Fruit fly (Drosophila melanogaster) whole organism, wandering third instar larva: ENCODE measurements around the gene CG14341.

Experiments
- Abd-B ChIP-seq: fragments of >200 bp; optimal IDR thresholded peaks from 2 replicates; lab custom pipeline; 2017; ENCODE audit warnings: missing biosample characterization, missing genetic modification characterization
- CG32264 ChIP-seq: fragments of 200-800 bp; sonication (Bioruptor generic); optimal IDR thresholded peaks from 2 replicates; lab custom pipeline; 2016; ENCODE audit warnings: missing biosample characterization, missing genetic modification characterization
- CrebA ChIP-seq: fragments of 200-800 bp; sonication (Bioruptor generic); optimal IDR thresholded peaks from 2 replicates; lab custom pipeline; 2016; ENCODE audit warnings: missing biosample characterization, mild to moderate bottlenecking, missing genetic modification characterization, borderline replicate concordance
- Dfd ChIP-seq: fragments of >200 bp; optimal IDR thresholded peaks from 2 replicates; lab custom pipeline; 2017; ENCODE audit warnings: missing biosample characterization, missing genetic modification characterization
- GATAd ChIP-seq: sonication (Bioruptor generic); optimal IDR thresholded peaks from 2 replicates; lab custom pipeline; 2016; ENCODE audit warnings: missing biosample characterization, missing genetic modification characterization
- HLH106 ChIP-seq: fragments of 200-800 bp; optimal IDR thresholded peaks from 3 replicates; lab custom pipeline; 2019; ENCODE audit warnings: missing biosample characterization, mild to moderate bottlenecking, missing genetic modification characterization, moderate library complexity
- Hr83 ChIP-seq: fragments of 200-300 bp; sonication (Bioruptor generic); optimal IDR thresholded peaks from 2 replicates; lab custom pipeline; 2016; ENCODE audit warnings: missing biosample characterization, mild to moderate bottlenecking, missing genetic modification characterization, moderate library complexity; ENCODE audit not compliant: poor library complexity, severe bottlenecking
- Jra ChIP-seq: sonication (Bioruptor generic); optimal IDR thresholded peaks from 2 replicates; lab custom pipeline; 2016; ENCODE audit warnings: missing biosample characterization, missing genetic modification characterization
- Mio ChIP-seq: sonication (Bioruptor generic); optimal IDR thresholded peaks from 2 replicates; lab custom pipeline; 2016; ENCODE audit warnings: missing biosample characterization, missing genetic modification characterization
- Myc ChIP-seq: fragments of >200 bp; optimal IDR thresholded peaks from 2 replicates; lab custom pipeline; 2017
- OdsH ChIP-seq: fragments of 200-800 bp; sonication (Bioruptor generic); optimal IDR thresholded peaks from 2 replicates; lab custom pipeline; 2016; ENCODE audit warnings: missing biosample characterization, mild to moderate bottlenecking, missing genetic modification characterization
- Rel ChIP-seq, 2 experiments: fragments of 200-800 bp; sonication (Bioruptor generic) in 1 of 2; optimal IDR thresholded peaks; 2 replicates in 1 of 2; 3 replicates in 1 of 2; lab custom pipeline; 2016 to 2019; ENCODE audit warnings: mild to moderate bottlenecking in 2 of 2, missing biosample characterization in 2 of 2, missing genetic modification characterization in 2 of 2, moderate library complexity in 1 of 2
- Vsx2 ChIP-seq: fragments of 200-300, 225-300 bp; sonication (Bioruptor generic); optimal IDR thresholded peaks from 2 replicates; lab custom pipeline; 2018; ENCODE audit warnings: missing biosample characterization, missing genetic modification characterization; ENCODE audit not compliant: partially characterized antibody
- br ChIP-seq: fragments of 200-800 bp; sonication (Bioruptor generic); optimal IDR thresholded peaks from 2 replicates; lab custom pipeline; 2016; ENCODE audit warnings: missing biosample characterization, missing genetic modification characterization
- brk ChIP-seq: fragments of 200-800 bp; sonication (Bioruptor generic); optimal IDR thresholded peaks from 2 replicates; lab custom pipeline; 2016; ENCODE audit warnings: missing biosample characterization, mild to moderate bottlenecking, missing genetic modification characterization
- dl ChIP-seq, 2 experiments: fragments of 175-275, 200-275 bp in 1 of 2; fragments of 200-275 bp in 1 of 2; sonication (Bioruptor generic); optimal IDR thresholded peaks; lab custom pipeline; 2018; ENCODE audit warnings: mild to moderate bottlenecking in 2 of 2, missing biosample characterization in 2 of 2, missing genetic modification characterization in 2 of 2, moderate library complexity in 2 of 2; ENCODE audit not compliant: partially characterized antibody in 2 of 2, insufficient read depth in 1 of 2
- dmrt93B ChIP-seq: fragments of 200-800 bp; sonication (Bioruptor generic); optimal IDR thresholded peaks from 2 replicates; lab custom pipeline; 2018; ENCODE audit warnings: missing biosample characterization, mild to moderate bottlenecking, missing genetic modification characterization
- foxo ChIP-seq, 2 experiments: fragments of 200-800 bp; sonication (Bioruptor generic); optimal IDR thresholded peaks; 2 replicates in 1 of 2; 3 replicates in 1 of 2; lab custom pipeline; 2016 to 2017; ENCODE audit warnings: missing biosample characterization in 2 of 2, missing genetic modification characterization in 2 of 2
- fru ChIP-seq: fragments of 200-800 bp; sonication (Bioruptor generic); optimal IDR thresholded peaks from 3 replicates; lab custom pipeline; 2016; ENCODE audit warnings: missing biosample characterization, mild to moderate bottlenecking, missing genetic modification characterization
- h ChIP-seq: fragments of 200-800 bp; sonication (Bioruptor generic); optimal IDR thresholded peaks from 3 replicates; lab custom pipeline; 2016; ENCODE audit warnings: missing biosample characterization, mild to moderate bottlenecking, missing genetic modification characterization
- rgr ChIP-seq: fragments of 200-800 bp; sonication (Bioruptor generic); optimal IDR thresholded peaks from 3 replicates; lab custom pipeline; 2016; ENCODE audit warnings: missing biosample characterization, mild to moderate bottlenecking, missing genetic modification characterization
- sage ChIP-seq: fragments of 200-800 bp; sonication (Bioruptor generic); optimal IDR thresholded peaks from 2 replicates; lab custom pipeline; 2016; ENCODE audit warnings: missing biosample characterization, mild to moderate bottlenecking, missing genetic modification characterization

CG14341 gene

dm6 chr2L:1120206-1120902 is 46.0 kb upstream of the CG14341 start:
- TF ChIP-seq Rel (GFP tag; optimal IDR thresholded peaks at IDR 0.05; lab: Kevin White, UChicago) (no peak), Rel (tag; optimal IDR thresholded peaks at IDR 0.05; lab: Kevin White, UChicago) (peak; percentile 73), rgr (no peak), h (GFP tag; lab: Kevin White, UChicago) (peak; percentile 81)
- TF ChIP-seq, all 38 proteins: peak for 2

DNA sequence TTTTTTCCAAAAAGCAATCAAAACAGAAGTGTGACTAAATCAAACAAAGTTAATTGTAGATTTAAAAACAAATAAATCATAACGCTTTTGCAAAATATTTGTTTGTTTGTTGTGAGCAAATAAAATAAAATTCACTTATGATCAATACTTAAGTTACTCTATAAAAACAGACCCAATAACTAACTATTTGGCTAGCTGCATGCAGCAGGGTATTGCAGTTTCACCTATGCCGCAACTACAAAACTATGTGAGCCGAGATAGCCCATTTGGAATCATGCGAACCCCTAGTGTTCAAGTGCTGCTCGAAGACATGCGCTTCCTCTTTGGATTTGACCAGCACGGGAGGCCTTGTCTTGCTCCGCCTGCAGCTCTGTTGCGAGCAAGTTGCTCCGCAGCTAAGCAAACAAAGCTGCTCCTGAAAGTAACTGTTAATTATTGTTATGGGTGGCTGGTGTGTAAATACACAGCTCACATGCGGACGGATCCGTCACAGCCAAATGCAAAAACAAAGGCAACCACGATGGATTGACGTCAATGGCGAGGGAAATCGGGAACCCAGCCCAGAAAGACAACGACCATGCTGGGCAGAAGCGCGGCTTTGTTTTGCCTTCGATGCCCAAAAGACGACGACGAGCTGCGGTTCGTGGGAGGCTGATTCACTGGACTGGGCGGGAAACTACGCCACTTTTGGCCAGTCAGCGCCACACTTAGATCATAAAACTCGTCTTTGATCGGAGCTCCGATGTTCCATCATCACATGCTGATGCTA is 44.2 kb upstream of the CG14341 start:
- TF ChIP-seq Rel (GFP tag; optimal IDR thresholded peaks at IDR 0.05; lab: Kevin White, UChicago): no peak
- no peak for TF ChIP-seq Rel (tag; optimal IDR thresholded peaks at IDR 0.05; lab: Kevin White, UChicago)
- TF ChIP-seq Mio (GFP tag; lab: Kevin White, UChicago): no peak
- no peak for TF ChIP-seq Dfd (GFP tag; lab: Kevin White, UChicago)
- peak in 1 of 2 experiments; percentile 23 for TF ChIP-seq foxo (GFP tag; optimal IDR thresholded peaks at IDR 0.05; lab: Kevin White, UChicago)
- no peak for TF ChIP-seq Vsx2 (GFP tag; lab: Kevin White, UChicago)
- peak; percentile 30 for TF ChIP-seq br (GFP tag; lab: Kevin White, UChicago)
- TF ChIP-seq dl (GFP tag; optimal IDR thresholded peaks at IDR 0.05; lab: Kevin White, UChicago; ENCODE audit: insufficient read depth in 1 of 2, partially characterized antibody in 2 of 2): no peak
- TF ChIP-seq Jra (GFP tag; lab: Kevin White, UChicago): peak; percentile 37
- TF ChIP-seq OdsH (GFP tag; lab: Kevin White, UChicago): peak; percentile 44
- TF ChIP-seq rgr: peak; percentile 39
- TF ChIP-seq Hr83: peak; percentile 91
- peak; percentile 37 for TF ChIP-seq fru (GFP tag; lab: Kevin White, UChicago)
- no peak for TF ChIP-seq sage (GFP tag; lab: Kevin White, UChicago)
- peak; percentile 58 for TF ChIP-seq h (GFP tag; lab: Kevin White, UChicago)
- TF ChIP-seq CrebA (GFP tag; lab: Kevin White, UChicago): no peak

DNA sequence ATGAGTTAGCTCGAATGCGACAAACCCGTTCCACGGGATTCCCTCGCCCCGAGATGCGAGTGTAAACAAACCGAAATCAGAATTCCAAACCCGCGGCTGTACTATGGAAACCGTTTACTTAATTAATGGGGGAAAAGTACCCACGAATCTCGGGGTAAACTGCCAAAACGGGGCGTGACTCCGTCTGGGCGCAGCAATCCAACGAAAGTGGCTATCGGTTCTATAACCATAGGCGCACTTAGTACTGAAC is 43.7 kb upstream of the CG14341 start:
- TF ChIP-seq rgr (no peak), Abd-B (GFP tag; lab: Kevin White, UChicago) (no peak), Rel (GFP tag; optimal IDR thresholded peaks at IDR 0.05; lab: Kevin White, UChicago) (no peak), Rel (tag; optimal IDR thresholded peaks at IDR 0.05; lab: Kevin White, UChicago) (peak; percentile 75)
- TF ChIP-seq, all 38 proteins: peak for 1

dm6 chr2L:1123078-1123818 is 43.1 kb upstream of the CG14341 start:
- no peak for TF ChIP-seq brk
- TF ChIP-seq OdsH (GFP tag; lab: Kevin White, UChicago): no peak
- no peak for TF ChIP-seq CG32264 (GFP tag; lab: Kevin White, UChicago)
- no peak for TF ChIP-seq sage (GFP tag; lab: Kevin White, UChicago)
- TF ChIP-seq Abd-B (GFP tag; lab: Kevin White, UChicago): no peak
- TF ChIP-seq, all 38 proteins: peak for 0

dm6 chr2L:1124265-1124664 is 42.0 kb upstream of the CG14341 start:
- TF ChIP-seq Myc (lab: Kevin White, UChicago) (no peak), dmrt93B (GFP tag; lab: Kevin White, UChicago) (no peak), rgr (no peak), Jra (GFP tag; lab: Kevin White, UChicago) (no peak)

DNA sequence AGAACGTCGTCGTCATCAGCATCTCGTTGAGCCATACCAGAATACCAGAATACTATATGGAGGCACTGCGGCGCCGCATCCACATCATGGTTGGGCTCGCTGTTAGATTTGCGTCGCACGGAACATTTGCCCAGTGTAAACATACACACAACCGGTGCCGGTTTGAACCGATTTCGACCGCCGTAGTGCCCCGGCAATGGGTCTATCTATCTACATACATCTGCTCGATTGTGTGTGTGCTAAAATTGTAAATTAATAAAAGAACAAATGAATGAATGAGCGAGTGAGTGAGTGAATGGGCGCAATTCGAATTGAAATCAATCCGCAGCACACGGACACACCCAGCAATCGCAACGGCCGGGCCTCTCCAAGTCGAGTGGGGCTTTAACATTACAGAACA is 40.9 kb upstream of the CG14341 start:
- TF ChIP-seq Rel (GFP tag; optimal IDR thresholded peaks at IDR 0.05; lab: Kevin White, UChicago): no peak
- peak; percentile 24 for TF ChIP-seq Rel (tag; optimal IDR thresholded peaks at IDR 0.05; lab: Kevin White, UChicago)
- no peak for TF ChIP-seq dl (GFP tag; optimal IDR thresholded peaks at IDR 0.05; lab: Kevin White, UChicago; ENCODE audit: insufficient read depth in 1 of 2, partially characterized antibody in 2 of 2)
- no peak for TF ChIP-seq rgr

dm6 chr2L:1126527-1126926 is 39.8 kb upstream of the CG14341 start:
- TF ChIP-seq brk: no peak
- TF ChIP-seq Jra (GFP tag; lab: Kevin White, UChicago): no peak
- TF ChIP-seq Myc (lab: Kevin White, UChicago): no peak
- no peak for TF ChIP-seq HLH106
- no peak for TF ChIP-seq Mio (GFP tag; lab: Kevin White, UChicago)
- TF ChIP-seq foxo (GFP tag; optimal IDR thresholded peaks at IDR 0.05; lab: Kevin White, UChicago): no peak
- no peak for TF ChIP-seq sage (GFP tag; lab: Kevin White, UChicago)
- no peak for TF ChIP-seq rgr
- no peak for TF ChIP-seq Abd-B (GFP tag; lab: Kevin White, UChicago)
- no peak for TF ChIP-seq GATAd (GFP tag; lab: Kevin White, UChicago)
